Fruit fly (Drosophila melanogaster) whole organism, embryonic: ENCODE measurements around the gene nenya.
"Not testable (repeated sequence)": the region's sequence is repeated elsewhere in the genome, so short reads cannot be mapped to it uniquely, and the experiment has no call there.

ENCODE experiments used
- Atf-2 ChIP-seq: fragments of 200-800 bp; sonication (Bioruptor generic); optimal IDR thresholded peaks from 2 replicates; lab custom pipeline; 2016; ENCODE audit warnings: missing biosample characterization, missing genetic modification characterization
- Bgb ChIP-seq: fragments of 200-800 bp; sonication (Bioruptor generic); IDR thresholded peaks from 2 replicates; pipeline ENCODE4 v1.3.6; 2022; ENCODE audit warnings: missing biosample characterization, missing genetic modification characterization; ENCODE audit not compliant: partially characterized antibody
- BtbVII ChIP-seq: fragments of 200-800 bp; sonication (Bioruptor generic); optimal IDR thresholded peaks from 3 replicates; lab custom pipeline; 2017; ENCODE audit warnings: missing biosample characterization, mild to moderate bottlenecking, missing genetic modification characterization
- CG11696 ChIP-seq: fragments of 200-800 bp; sonication (Bioruptor generic); IDR thresholded peaks from 2 replicates; pipeline ENCODE4 v1.3.6; 2022; ENCODE audit warnings: missing biosample characterization, missing genetic modification characterization
- CG11723 ChIP-seq: fragments of 200-800 bp; sonication (Bioruptor generic); optimal IDR thresholded peaks from 2 replicates; lab custom pipeline; 2017; ENCODE audit warnings: missing biosample characterization, mild to moderate bottlenecking, missing genetic modification characterization
- CG12236 ChIP-seq: fragments of 200-800 bp; sonication (Bioruptor generic); optimal IDR thresholded peaks from 2 replicates; lab custom pipeline; 2016; ENCODE audit warnings: missing biosample characterization, missing genetic modification characterization
- CG12299 ChIP-seq: fragments of 200-800 bp; sonication (Bioruptor generic); optimal IDR thresholded peaks from 2 replicates; lab custom pipeline; 2018; ENCODE audit warnings: missing biosample characterization, mild to moderate bottlenecking, missing genetic modification characterization
- CG13287 ChIP-seq: fragments of 200-800 bp; sonication (Bioruptor generic); IDR thresholded peaks from 2 replicates; pipeline ENCODE4 v1.3.6; 2022; ENCODE audit warnings: missing biosample characterization, missing genetic modification characterization; ENCODE audit not compliant: partially characterized antibody
- CG17186 ChIP-seq: fragments of 200-800 bp; sonication (Bioruptor generic); optimal IDR thresholded peaks from 3 replicates; lab custom pipeline; 2017; ENCODE audit warnings: missing biosample characterization, missing genetic modification reagents, missing genetic modification characterization
- CG31365 ChIP-seq: fragments of 200-800 bp; sonication (Bioruptor generic); optimal IDR thresholded peaks from 2 replicates; lab custom pipeline; 2018; ENCODE audit warnings: missing biosample characterization, mild to moderate bottlenecking, missing genetic modification characterization
- CG32767 ChIP-seq: fragments of 200-800 bp; sonication (Bioruptor generic); IDR thresholded peaks from 2 replicates; pipeline ENCODE4 v1.3.6; 2022; ENCODE audit warnings: missing biosample characterization, missing genetic modification characterization
- CG34422 ChIP-seq: fragments of 200-800 bp; sonication (Bioruptor generic); IDR thresholded peaks from 3 replicates; pipeline ENCODE4 v1.3.6; 2022; ENCODE audit warnings: missing biosample characterization, missing genetic modification characterization
- CG3847 ChIP-seq: fragments of 200-800 bp; sonication (Bioruptor generic); IDR thresholded peaks from 2 replicates; pipeline ENCODE4 v1.3.6; 2022; ENCODE audit warnings: missing biosample characterization, missing genetic modification characterization
- CG4854 ChIP-seq: fragments of 200-800 bp; sonication (Bioruptor generic); optimal IDR thresholded peaks from 2 replicates; lab custom pipeline; 2016; ENCODE audit warnings: missing biosample characterization, missing genetic modification characterization, inconsistent platforms
- CG6854 ChIP-seq: fragments of 200-800 bp; sonication (Bioruptor generic); optimal IDR thresholded peaks from 3 replicates; lab custom pipeline; 2017; ENCODE audit warnings: missing biosample characterization, mild to moderate bottlenecking, missing genetic modification characterization
- CG7928 ChIP-seq: fragments of 200-800 bp; sonication (Bioruptor generic); optimal IDR thresholded peaks from 2 replicates; lab custom pipeline; 2017; ENCODE audit warnings: missing biosample characterization, mild to moderate bottlenecking, missing genetic modification characterization
- D ChIP-seq, 2 experiments: fragments of 200-800 bp in 1 of 2; fragments of >200 bp in 1 of 2; sonication (Bioruptor generic) in 1 of 2; optimal IDR thresholded peaks; 2 replicates in 1 of 2; 3 replicates in 1 of 2; lab custom pipeline; 2017; ENCODE audit warnings: mild to moderate bottlenecking in 1 of 2, missing biosample characterization in 1 of 2, missing genetic modification characterization in 1 of 2, missing genetic modification reagents in 1 of 2
- Dref ChIP-seq: fragments of 200-800 bp; sonication (Bioruptor generic); IDR thresholded peaks from 2 replicates; pipeline ENCODE4 v1.3.6; 2022; ENCODE audit warnings: missing biosample characterization, missing genetic modification characterization
- E2f2 ChIP-seq: fragments of 200-800 bp; sonication (Bioruptor generic); IDR thresholded peaks from 2 replicates; pipeline ENCODE4 v1.3.6; 2022; ENCODE audit warnings: missing biosample characterization, missing genetic modification characterization
- MBD-R2 ChIP-seq: fragments of 200-800 bp; sonication (Bioruptor generic); IDR thresholded peaks from 2 replicates; pipeline ENCODE4 v1.3.6; 2022; ENCODE audit warnings: missing biosample characterization, missing genetic modification characterization
- Med ChIP-seq: fragments of 200-800 bp; sonication (Bioruptor generic); peaks from one replicate; lab custom pipeline; 2016; ENCODE audit warnings: missing biosample characterization, missing genetic modification characterization, mild to moderate bottlenecking, inconsistent platforms, moderate library complexity
- Myb ChIP-seq: fragments of 200-800 bp; sonication (Bioruptor generic); optimal IDR thresholded peaks from 2 replicates; lab custom pipeline; 2016; ENCODE audit warnings: missing biosample characterization, missing genetic modification characterization
- Scr ChIP-seq: fragments of 200-800 bp; sonication (Bioruptor generic); IDR thresholded peaks from 2 replicates; pipeline ENCODE4 v1.3.6; 2022; ENCODE audit warnings: missing biosample characterization, missing genetic modification characterization; ENCODE audit not compliant: partially characterized antibody
- bigmax ChIP-seq: fragments of 200-800 bp; sonication (Bioruptor generic); optimal IDR thresholded peaks from 2 replicates; lab custom pipeline; 2018; ENCODE audit warnings: missing biosample characterization, mild to moderate bottlenecking, missing genetic modification characterization
- bsh ChIP-seq, 2 experiments: fragments of 200-800 bp; sonication (Bioruptor generic); optimal IDR thresholded peaks; 2 replicates each; lab custom pipeline; 2017 to 2018; ENCODE audit warnings: mild to moderate bottlenecking in 2 of 2, missing biosample characterization in 2 of 2, missing genetic modification characterization in 2 of 2, moderate library complexity in 1 of 2
- chif ChIP-seq, 2 experiments: fragments of 200-800 bp; sonication (Bioruptor generic); optimal IDR thresholded peaks; 3 replicates each; lab custom pipeline; 2016; ENCODE audit warnings: missing biosample characterization in 2 of 2, missing genetic modification characterization in 2 of 2
- crp ChIP-seq, 2 experiments: fragments of 200-800 bp; sonication (Bioruptor generic); optimal IDR thresholded peaks; 2 replicates in 1 of 2; 3 replicates in 1 of 2; lab custom pipeline; 2017; ENCODE audit warnings: missing biosample characterization in 2 of 2, missing genetic modification characterization in 2 of 2, mild to moderate bottlenecking in 1 of 2, moderate library complexity in 1 of 2
- gfzf ChIP-seq: fragments of 200-800 bp; sonication (Bioruptor generic); optimal IDR thresholded peaks from 2 replicates; lab custom pipeline; 2016; ENCODE audit warnings: missing biosample characterization, mild to moderate bottlenecking, missing genetic modification characterization, moderate library complexity
- grau ChIP-seq: fragments of 200-800 bp; optimal IDR thresholded peaks from 3 replicates; lab custom pipeline; 2019; ENCODE audit warnings: missing biosample characterization, mild to moderate bottlenecking, missing genetic modification characterization, moderate library complexity
- mam ChIP-seq: fragments of 200-800 bp; sonication (Bioruptor generic); optimal IDR thresholded peaks from 3 replicates; lab custom pipeline; 2016; ENCODE audit warnings: missing biosample characterization, missing genetic modification characterization
- mld ChIP-seq: fragments of 200-800 bp; sonication (Bioruptor generic); IDR thresholded peaks from 3 replicates; pipeline ENCODE4 v1.3.6; 2022; ENCODE audit warnings: missing biosample characterization, missing genetic modification characterization; ENCODE audit not compliant: partially characterized antibody
- pzg ChIP-seq: fragments of 200-800 bp; sonication (Bioruptor generic); optimal IDR thresholded peaks from 3 replicates; lab custom pipeline; 2018; ENCODE audit warnings: missing biosample characterization, mild to moderate bottlenecking, missing genetic modification characterization, moderate library complexity
- row ChIP-seq: fragments of 200-800 bp; sonication (Bioruptor generic); IDR thresholded peaks from 3 replicates; pipeline ENCODE4 v1.3.6; 2022; ENCODE audit warnings: missing biosample characterization, missing genetic modification characterization
- toy ChIP-seq: fragments of 200-800 bp; sonication (Bioruptor generic); IDR thresholded peaks from 2 replicates; pipeline ENCODE4 v1.3.6; 2022; ENCODE audit warnings: missing biosample characterization, missing genetic modification characterization
- trem ChIP-seq: fragments of 200-800 bp; optimal IDR thresholded peaks from 3 replicates; lab custom pipeline; 2019; ENCODE audit warnings: missing biosample characterization, mild to moderate bottlenecking, missing genetic modification characterization, moderate library complexity

Gene nenya

dm6 chr3R:27928140-27928539 is at the start of gene nenya:
Gene nenya (minus strand): TSS chr3R:27928174.
- no peak for TF ChIP-seq CG11723
- TF ChIP-seq trem = peak; percentile 6
- TF ChIP-seq Myb (GFP tag; lab: Kevin White, UChicago) = peak; percentile 67
- TF ChIP-seq row (GFP tag; lab: Robert Waterston, UW) = peak; percentile 51
- no peak for TF ChIP-seq mam (GFP tag; lab: Kevin White, UChicago)
- TF ChIP-seq CG3847 (GFP tag; lab: Robert Waterston, UW) = no peak
- TF ChIP-seq Med (GFP tag; lab: Kevin White, UChicago) = peak; percentile 54
- TF ChIP-seq grau (tag; lab: Kevin White, UChicago) = peak; percentile 67

DNA sequence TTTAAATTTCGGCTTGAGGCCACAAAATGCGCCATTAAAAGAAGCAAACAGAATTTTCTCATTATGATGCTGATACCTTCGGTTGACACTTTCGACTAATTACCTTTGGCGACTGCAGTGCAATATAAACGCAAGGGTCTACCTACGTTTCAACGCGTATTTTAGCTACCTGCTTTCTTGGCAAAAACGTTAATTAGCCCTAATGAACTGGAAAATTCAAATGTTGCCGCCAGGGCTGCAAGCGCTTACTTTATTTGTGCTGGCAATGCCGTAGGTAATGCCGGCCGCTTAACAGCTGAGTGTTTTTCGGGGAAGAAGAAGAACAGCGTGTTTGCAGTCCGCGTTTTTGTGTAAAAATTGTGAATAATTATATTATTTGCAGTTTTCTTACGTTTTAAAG is 35.1 kb upstream of the nenya start, which contains the start of the genes CG31131 and CG4849:
Gene CG31131 (minus strand): TSS at position 101 of the 400 bp plus-strand sequence.
Gene CG4849 (plus strand): TSS at position 297 of the 400 bp plus-strand sequence.
- TF ChIP-seq BtbVII; chif (GFP tag; optimal IDR thresholded peaks at IDR 0.05; lab: Kevin White, UChicago); toy: not testable (repeated sequence)

dm6 chr3R:27960473-27960872 is 32.5 kb upstream of the nenya start, which contains the start of gene CG31253:
Gene CG31253 (minus strand): TSS chr3R:27960573.
- TF ChIP-seq CG4854 (GFP tag; lab: Kevin White, UChicago); bsh (GFP tag; optimal IDR thresholded peaks at IDR 0.05; lab: Kevin White, UChicago); CG32767 (GFP tag; lab: Robert Waterston, UW): not testable (repeated sequence)

DNA sequence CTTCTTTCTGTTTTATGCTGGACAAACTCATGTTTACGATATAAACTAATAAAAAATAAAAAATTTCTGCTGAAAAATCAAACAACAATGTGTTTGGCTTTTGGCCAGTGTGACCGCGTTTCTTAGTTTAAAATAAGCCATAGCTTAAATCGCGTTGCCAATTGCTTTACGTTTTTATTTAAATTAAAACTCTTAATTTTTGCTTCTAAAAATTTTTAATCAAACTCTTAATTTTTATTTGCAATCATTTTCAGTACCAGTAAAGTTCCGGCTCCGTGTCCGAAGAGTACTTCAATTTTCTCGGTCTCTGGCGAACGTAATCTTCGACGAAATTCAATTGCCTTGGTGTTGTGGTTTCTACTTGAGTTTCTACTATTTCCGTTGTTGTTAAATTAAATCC is 31.2 kb upstream of the nenya start, which contains the start of the genes CG42487 and CG4884:
Gene CG42487 (minus strand): TSS at position 101 of the 400 bp plus-strand sequence.
Gene CG4884 (minus strand): TSS at position 101 of the 400 bp plus-strand sequence.
- TF ChIP-seq D (optimal IDR thresholded peaks at IDR 0.05; lab: Kevin White, UChicago); D (GFP tag; optimal IDR thresholded peaks at IDR 0.05; lab: Kevin White, UChicago); mld (GFP tag; lab: Robert Waterston, UW); CG17186 (GFP tag; lab: Kevin White, UChicago): not testable (repeated sequence)

- peak; percentile 36; the same call in 1 of the 2 replicates for TF ChIP-seq Dref
- peak; percentile 98 for TF ChIP-seq bigmax (GFP tag; lab: Kevin White, UChicago)
- TF ChIP-seq CG11696 (GFP tag; lab: Robert Waterston, UW) = no peak
- no peak for TF ChIP-seq CG12299 (tag; lab: Kevin White, UChicago)
- TF ChIP-seq MBD-R2 (GFP tag; lab: Robert Waterston, UW) = peak; percentile 62
- TF ChIP-seq Bgb (GFP tag; lab: Robert Waterston, UW) = no peak
- TF ChIP-seq E2f2 (GFP tag; lab: Robert Waterston, UW) = peak; percentile 28; the same call in 1 of the 2 replicates
- TF ChIP-seq Atf-2 (GFP tag; lab: Kevin White, UChicago) = no peak
- peak; percentile 36 for TF ChIP-seq gfzf (GFP tag; lab: Kevin White, UChicago)
- peak; percentile 1 for TF ChIP-seq CG7928 (GFP tag; lab: Kevin White, UChicago)
- TF ChIP-seq CG31365 (tag; lab: Kevin White, UChicago) = no peak
- TF ChIP-seq CG34422 = peak; percentile 60; the same call in 1 of the 3 replicates
- TF ChIP-seq Scr (GFP tag; lab: Robert Waterston, UW) = peak; percentile 16; the same call in 1 of the 2 replicates
- TF ChIP-seq pzg = peak; percentile 29
- no peak for TF ChIP-seq CG6854 (GFP tag; lab: Kevin White, UChicago)
- no peak for TF ChIP-seq CG13287 (GFP tag; lab: Robert Waterston, UW)
- TF ChIP-seq crp (GFP tag; optimal IDR thresholded peaks at IDR 0.05; lab: Kevin White, UChicago) = peak in 1 of 2 experiments; percentile 74
- TF ChIP-seq CG12236 (GFP tag; lab: Kevin White, UChicago) = no peak
Measured at dm6 chr3R:27957967-27958366, 30.0 kb upstream of the nenya start.
